Worm (Caenorhabditis elegans): ENCODE results near the gene sptl-3.

DNA sequence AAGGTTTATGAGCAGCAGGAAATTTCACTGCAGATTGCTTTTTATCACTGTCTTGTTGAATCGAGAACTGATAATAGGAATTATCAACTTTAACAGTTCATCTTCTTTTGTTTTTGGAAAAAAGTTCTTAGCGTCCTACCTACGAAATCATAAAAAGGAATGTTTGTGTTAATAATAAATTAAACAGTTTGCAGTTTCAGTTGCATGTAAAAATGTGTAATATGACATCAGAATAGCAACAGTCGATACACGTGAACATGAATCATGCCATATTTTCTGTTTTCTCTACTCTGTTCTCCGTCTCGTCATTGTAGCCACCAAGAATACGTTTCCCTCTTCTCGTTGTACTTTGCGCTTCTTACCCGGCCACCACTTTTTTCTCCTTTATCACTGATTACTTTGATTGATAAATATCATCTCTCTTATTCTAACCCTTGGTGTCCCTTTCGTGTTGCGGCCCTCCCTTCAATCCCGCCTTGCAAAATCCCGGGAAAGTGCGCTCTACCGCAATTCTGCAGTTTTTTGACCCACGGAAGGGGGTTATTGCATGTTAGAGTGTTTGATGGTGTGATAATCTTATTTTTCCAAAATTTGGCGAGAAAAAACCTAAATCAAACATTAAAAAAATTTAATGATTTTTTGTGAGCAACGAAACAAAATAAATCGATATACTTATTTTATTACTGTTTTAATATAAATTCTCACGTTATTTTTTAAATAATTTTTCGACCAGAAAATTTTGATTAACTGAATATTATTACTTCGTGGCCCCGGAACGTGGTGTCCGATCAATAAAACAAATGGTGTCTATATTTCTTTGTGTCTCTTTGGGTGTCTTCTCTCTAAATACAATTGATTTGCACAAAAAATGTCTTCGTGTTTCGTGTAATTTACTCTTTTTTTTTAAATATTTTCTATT lies at the start of gene sptl-3:
- TF ChIP-seq flt-1 (GFP tag; IDR thresholded peaks at IDR 0.05) (no peak), ets-7 (tag; optimal IDR thresholded peaks at IDR 0.05) (no peak), ama-1 (optimal IDR thresholded peaks at IDR 0.05) (no peak), F13C5.2 (tag; optimal IDR thresholded peaks at IDR 0.05) (no peak), tbx-11 (GFP tag; IDR thresholded peaks at IDR 0.05) (no peak), hmg-4 (GFP tag; optimal IDR thresholded peaks at IDR 0.05) (no peak), sea-1 (GFP tag; conservative IDR thresholded peaks at IDR 0.05) (no peak), ceh-36 (tag; optimal IDR thresholded peaks at IDR 0.05) (no peak), B0310.2 (tag; optimal IDR thresholded peaks at IDR 0.05) (no peak), scrt-1 (GFP tag; IDR thresholded peaks at IDR 0.05) (no peak), tra-4 (tag; optimal IDR thresholded peaks at IDR 0.05) (no peak), tbx-37 (GFP tag; conservative IDR thresholded peaks at IDR 0.05) (no peak)

All from whole organism, early embryonic.